Worm (Caenorhabditis elegans): ENCODE data around the gene srd-39.

The srd-39 gene

ce11 chrX:13264550-13264949 is 35.9 kb downstream of the srd-39 start (continued):
- peak; percentile 61 for TF ChIP-seq hrde-1 (tag; optimal IDR thresholded peaks at IDR 0.05; ENCODE audit: borderline replicate concordance)
- TF ChIP-seq let-607 (tag; optimal IDR thresholded peaks at IDR 0.05): peak; percentile 0 to 52
- TF ChIP-seq bed-1 (GFP tag; IDR thresholded peaks at IDR 0.05): no peak
- TF ChIP-seq ztf-25 (GFP tag; IDR thresholded peaks at IDR 0.05): peak; percentile 80; the same call in 1 of the 2 replicates
- no peak for TF ChIP-seq tlf-1 (GFP tag; optimal IDR thresholded peaks at IDR 0.05)
- TF ChIP-seq egrh-3 (GFP tag; IDR thresholded peaks at IDR 0.05): peak; percentile 53
- TF ChIP-seq F10E7.11 (tag; optimal IDR thresholded peaks at IDR 0.05): no peak
- 0 out of 2 replicates have a peak, but pooled peaks have one; percentile 49 for TF ChIP-seq let-526 (GFP tag; IDR thresholded peaks at IDR 0.05)
- no peak for TF ChIP-seq nfya-2 (GFP tag; IDR thresholded peaks at IDR 0.05)
- TF ChIP-seq pbrm-1 (GFP tag; IDR thresholded peaks at IDR 0.05): peak; percentile 88
- TF ChIP-seq repo-1 (tag; optimal IDR thresholded peaks at IDR 0.05): peak; percentile 48
- peak; percentile 92 for TF ChIP-seq lin-26 (GFP tag; IDR thresholded peaks at IDR 0.05)
- peak; percentile 89 for TF ChIP-seq die-1 (tag; optimal IDR thresholded peaks at IDR 0.05)
- TF ChIP-seq mel-28 (tag; optimal IDR thresholded peaks at IDR 0.05; ENCODE audit: borderline replicate concordance): no peak
- peak; percentile 83 for TF ChIP-seq egl-44 (GFP tag; IDR thresholded peaks at IDR 0.05)
- 0 out of 2 replicates have a peak, but pooled peaks have one; percentile 54 for TF ChIP-seq F39B2.1 (GFP tag; IDR thresholded peaks at IDR 0.05)
- no peak for TF ChIP-seq mcd-1 (GFP tag; IDR thresholded peaks at IDR 0.05)
- TF ChIP-seq xnd-1 (tag; optimal IDR thresholded peaks at IDR 0.05): no peak
- TF ChIP-seq dpff-1 (tag; optimal IDR thresholded peaks at IDR 0.05): no peak
- TF ChIP-seq aptf-3 (GFP tag; IDR thresholded peaks at IDR 0.05): peak; percentile 79; the same call in 1 of the 2 replicates
- TF ChIP-seq F33H1.4 (GFP tag; IDR thresholded peaks at IDR 0.05): no peak
- peak; percentile 84 for TF ChIP-seq nhr-90 (tag; optimal IDR thresholded peaks at IDR 0.05)
- no peak for TF ChIP-seq F49E8.2 (tag; optimal IDR thresholded peaks at IDR 0.05; ENCODE audit: insufficient read depth)
- peak in 1 of 3 experiments; percentile 20 for TF ChIP-seq lin-35 (GFP tag; optimal IDR thresholded peaks at IDR 0.05)
- TF ChIP-seq madf-3 (GFP tag; IDR thresholded peaks at IDR 0.05): no peak
- TF ChIP-seq T07F8.4 (tag; optimal IDR thresholded peaks at IDR 0.05): peak; percentile 42
- no peak for TF ChIP-seq snpc-1.3 (tag; optimal IDR thresholded peaks at IDR 0.05; ENCODE audit: insufficient read depth)
- TF ChIP-seq pha-4 (tag; optimal IDR thresholded peaks at IDR 0.05): no peak
- TF ChIP-seq rcor-1 (GFP tag; IDR thresholded peaks at IDR 0.05): peak; percentile 85
- TF ChIP-seq lin-54 (GFP tag; optimal IDR thresholded peaks at IDR 0.05): no peak
- TF ChIP-seq aptf-2 (GFP tag; conservative IDR thresholded peaks at IDR 0.05): 0 out of 2 replicates have a peak, but pooled peaks have one; percentile 34
- no peak for TF ChIP-seq nhr-179 (tag; optimal IDR thresholded peaks at IDR 0.05)
- peak; percentile 66 for TF ChIP-seq K11D2.4 (GFP tag; IDR thresholded peaks at IDR 0.05)
- peak; percentile 97 for TF ChIP-seq tbp1 (GFP tag; optimal IDR thresholded peaks at IDR 0.05)
- no peak for TF ChIP-seq ztf-3 (GFP tag; optimal IDR thresholded peaks at IDR 0.05)
- peak; percentile 63; the same call in 1 of the 2 replicates for TF ChIP-seq lir-1 (GFP tag; conservative IDR thresholded peaks at IDR 0.05)
- peak; percentile 41 for TF ChIP-seq F57A8.1 (GFP tag; optimal IDR thresholded peaks at IDR 0.05)
- peak; percentile 53 for TF ChIP-seq B0035.1 (tag; optimal IDR thresholded peaks at IDR 0.05)
- TF ChIP-seq dox-1 (GFP tag; IDR thresholded peaks at IDR 0.05): no peak; the same call in none of the 2 replicates
- no peak; the same call in 1 of the 2 replicates for TF ChIP-seq Y79H2A.3 (GFP tag; conservative IDR thresholded peaks at IDR 0.05)
- TF ChIP-seq ztf-18 (tag; optimal IDR thresholded peaks at IDR 0.05): peak; percentile 60
- TF ChIP-seq dpl-1 (GFP tag; optimal IDR thresholded peaks at IDR 0.05): no peak
- no peak for TF ChIP-seq ztf-26 (tag; optimal IDR thresholded peaks at IDR 0.05)
- 0 out of 2 replicates have a peak, but pooled peaks have one; percentile 38 for TF ChIP-seq Y53G8AR.9 (GFP tag; conservative IDR thresholded peaks at IDR 0.05)
- peak; percentile 34 for TF ChIP-seq nhr-80 (tag; optimal IDR thresholded peaks at IDR 0.05)
- peak; percentile 44 to 68 for TF ChIP-seq rec-8 (tag; optimal IDR thresholded peaks at IDR 0.05)
